Fruit fly (Drosophila melanogaster) whole organism, embryonic: Measurements from ENCODE around the gene CG4017.

Experiments
- B-H1 ChIP-seq: fragments of 200-800 bp; sonication (Bioruptor generic); IDR thresholded peaks from 3 replicates; pipeline ENCODE4 v1.3.6; 2022; ENCODE audit warnings: missing biosample characterization, missing genetic modification characterization
- Blimp-1 ChIP-seq: fragments of 200-800 bp; sonication (Bioruptor generic); optimal IDR thresholded peaks from 3 replicates; lab custom pipeline; 2018; ENCODE audit warnings: missing biosample characterization, missing genetic modification characterization, mild to moderate bottlenecking, moderate library complexity, missing genetic modification reagents
- CG10431 ChIP-seq: fragments of 200-800 bp; sonication (Bioruptor generic); optimal IDR thresholded peaks from 3 replicates; lab custom pipeline; 2018; ENCODE audit warnings: missing biosample characterization, mild to moderate bottlenecking, missing genetic modification characterization
- CG10654 ChIP-seq: fragments of 200-800 bp; sonication (Bioruptor generic); optimal IDR thresholded peaks from 2 replicates; lab custom pipeline; 2016; ENCODE audit warnings: missing biosample characterization, missing genetic modification characterization
- CG10959 ChIP-seq: fragments of 200-800 bp; sonication (Bioruptor generic); IDR thresholded peaks from 2 replicates; pipeline ENCODE4 v1.3.6; 2022; ENCODE audit warnings: missing biosample characterization, missing genetic modification characterization
- CG12236 ChIP-seq: fragments of 200-800 bp; sonication (Bioruptor generic); optimal IDR thresholded peaks from 2 replicates; lab custom pipeline; 2016; ENCODE audit warnings: missing biosample characterization, missing genetic modification characterization
- CG12391 ChIP-seq: fragments of 200-800 bp; sonication (Bioruptor generic); optimal IDR thresholded peaks from 3 replicates; lab custom pipeline; 2018; ENCODE audit warnings: missing biosample characterization, mild to moderate bottlenecking, missing genetic modification characterization, moderate library complexity
- CG1603 ChIP-seq: fragments of 200-800 bp; sonication (Bioruptor generic); optimal IDR thresholded peaks from 2 replicates; lab custom pipeline; 2019; ENCODE audit warnings: missing biosample characterization, mild to moderate bottlenecking, missing genetic modification characterization, moderate library complexity
- CG16863 ChIP-seq: fragments of 200-800 bp; sonication (Bioruptor generic); optimal IDR thresholded peaks from 3 replicates; lab custom pipeline; 2016; ENCODE audit warnings: missing biosample characterization, missing genetic modification characterization
- CG17568 ChIP-seq: fragments of 200-800 bp; sonication (Bioruptor generic); optimal IDR thresholded peaks from 2 replicates; lab custom pipeline; 2018; ENCODE audit warnings: missing biosample characterization, mild to moderate bottlenecking, missing genetic modification characterization, moderate library complexity
- CG17912 ChIP-seq: fragments of 200-800 bp; sonication (Bioruptor generic); optimal IDR thresholded peaks from 2 replicates; lab custom pipeline; 2018; ENCODE audit warnings: missing biosample characterization, mild to moderate bottlenecking, missing genetic modification characterization
- CG30403 ChIP-seq: fragments of 200-800 bp; sonication (Bioruptor generic); optimal IDR thresholded peaks from 3 replicates; lab custom pipeline; 2016; ENCODE audit warnings: missing biosample characterization, missing genetic modification characterization
- CG31441 ChIP-seq: fragments of 200-800 bp; sonication (Bioruptor generic); IDR thresholded peaks from 2 replicates; pipeline ENCODE4 v1.3.6; 2022; ENCODE audit warnings: missing biosample characterization, missing genetic modification characterization
- CG3726 ChIP-seq: fragments of 200-800 bp; sonication (Bioruptor generic); IDR thresholded peaks from 3 replicates; pipeline ENCODE4, ENCODE4 v1.3.6; 2022; ENCODE audit warnings: missing biosample characterization, missing genetic modification characterization
- CG4820 ChIP-seq: fragments of 200-800 bp; sonication (Bioruptor generic); optimal IDR thresholded peaks from 3 replicates; lab custom pipeline; 2016; ENCODE audit warnings: missing biosample characterization, missing genetic modification characterization
- CG6254 ChIP-seq: fragments of 200-800 bp; sonication (Bioruptor generic); optimal IDR thresholded peaks from 3 replicates; lab custom pipeline; 2017; ENCODE audit warnings: mild to moderate bottlenecking, missing biosample characterization, missing genetic modification reagents, missing genetic modification characterization
- CG7556 ChIP-seq: fragments of 200-800 bp; sonication (Bioruptor generic); optimal IDR thresholded peaks from 2 replicates; lab custom pipeline; 2017; ENCODE audit warnings: missing biosample characterization, mild to moderate bottlenecking, missing genetic modification characterization
- CG7928 ChIP-seq: fragments of 200-800 bp; sonication (Bioruptor generic); optimal IDR thresholded peaks from 2 replicates; lab custom pipeline; 2017; ENCODE audit warnings: missing biosample characterization, mild to moderate bottlenecking, missing genetic modification characterization
- CG8089 ChIP-seq: fragments of 200-800 bp; sonication (Bioruptor generic); optimal IDR thresholded peaks from 3 replicates; lab custom pipeline; 2016; ENCODE audit warnings: missing biosample characterization, missing genetic modification characterization
- CG8359 ChIP-seq: fragments of 200-800 bp; sonication (Bioruptor generic); optimal IDR thresholded peaks from 2 replicates; lab custom pipeline; 2017; ENCODE audit warnings: missing biosample characterization, mild to moderate bottlenecking, missing genetic modification characterization, borderline replicate concordance
- Dfd ChIP-seq, 2 experiments: fragments of >200 bp; optimal IDR thresholded peaks; 2 replicates each; lab custom pipeline; 2017; ENCODE audit warnings: missing biosample characterization in 2 of 2, missing genetic modification characterization in 2 of 2
- Dp ChIP-seq: fragments of 200-800 bp; sonication (Bioruptor generic); optimal IDR thresholded peaks from 2 replicates; lab custom pipeline; 2018; ENCODE audit warnings: missing biosample characterization, mild to moderate bottlenecking, missing genetic modification characterization, moderate library complexity
- Lpt ChIP-seq: fragments of >200 bp; optimal IDR thresholded peaks from 2 replicates; lab custom pipeline; 2018; ENCODE audit warnings: missing biosample characterization, missing genetic modification characterization
- MTF-1 ChIP-seq: fragments of 200-800 bp; sonication (Bioruptor generic); optimal IDR thresholded peaks from 2 replicates; lab custom pipeline; 2018; ENCODE audit warnings: missing biosample characterization, mild to moderate bottlenecking, missing genetic modification characterization, borderline replicate concordance
- Med ChIP-seq: fragments of 200-800 bp; sonication (Bioruptor generic); peaks from one replicate; lab custom pipeline; 2016; ENCODE audit warnings: missing biosample characterization, missing genetic modification characterization, mild to moderate bottlenecking, inconsistent platforms, moderate library complexity
- Mes4 ChIP-seq: fragments of 200-800 bp; sonication (Bioruptor generic); optimal IDR thresholded peaks from 2 replicates; lab custom pipeline; 2016; ENCODE audit warnings: missing biosample characterization, missing genetic modification characterization
- Myb ChIP-seq: fragments of 200-800 bp; sonication (Bioruptor generic); optimal IDR thresholded peaks from 2 replicates; lab custom pipeline; 2016; ENCODE audit warnings: missing biosample characterization, missing genetic modification characterization
- Oaz ChIP-seq: fragments of 200-800 bp; sonication (Bioruptor generic); IDR thresholded peaks from 2 replicates; pipeline ENCODE4 v1.3.6; 2022; ENCODE audit warnings: missing biosample characterization, missing genetic modification characterization
- Ravus ChIP-seq: fragments of 200-800 bp; sonication (Bioruptor generic); IDR thresholded peaks from 2 replicates; pipeline ENCODE4 v1.3.6; 2022; ENCODE audit warnings: missing biosample characterization, missing genetic modification characterization
- Tbp ChIP-seq: fragments of >200 bp; optimal IDR thresholded peaks from 2 replicates; lab custom pipeline; 2018; ENCODE audit warnings: missing biosample characterization, missing genetic modification characterization
- Xrp1 ChIP-seq: fragments of 200-800 bp; sonication (Bioruptor generic); IDR thresholded peaks from 2 replicates; pipeline ENCODE4 v1.3.6; 2022; ENCODE audit warnings: missing biosample characterization, missing genetic modification characterization
- corto ChIP-seq: fragments of 200-800 bp; sonication (Bioruptor generic); optimal IDR thresholded peaks from 2 replicates; lab custom pipeline; 2016; ENCODE audit warnings: missing biosample characterization, mild to moderate bottlenecking, missing genetic modification characterization, moderate library complexity
- disco-r ChIP-seq: fragments of 200-800 bp; sonication (Bioruptor generic); optimal IDR thresholded peaks from 2 replicates; lab custom pipeline; 2016; ENCODE audit warnings: missing biosample characterization, missing genetic modification characterization
- dmrt99B ChIP-seq: fragments of 200-800 bp; sonication (Bioruptor generic); optimal IDR thresholded peaks from 2 replicates; lab custom pipeline; 2018; ENCODE audit warnings: missing biosample characterization, mild to moderate bottlenecking, missing genetic modification characterization, moderate library complexity
- ftz-f1 ChIP-seq: fragments of 200-800 bp; sonication (Bioruptor generic); optimal IDR thresholded peaks from 2 replicates; lab custom pipeline; 2016; ENCODE audit warnings: missing biosample characterization, missing genetic modification characterization
- fu2 ChIP-seq: fragments of 200-800 bp; sonication (Bioruptor generic); optimal IDR thresholded peaks from 2 replicates; lab custom pipeline; 2016; ENCODE audit warnings: missing biosample characterization, missing genetic modification characterization
- gfzf ChIP-seq: fragments of 200-800 bp; sonication (Bioruptor generic); optimal IDR thresholded peaks from 2 replicates; lab custom pipeline; 2016; ENCODE audit warnings: missing biosample characterization, mild to moderate bottlenecking, missing genetic modification characterization, moderate library complexity
- hkb ChIP-seq, 2 experiments: fragments of 200-800 bp in 1 of 2; fragments of >200 bp in 1 of 2; sonication (Bioruptor generic) in 1 of 2; IDR thresholded peaks in 1 of 2; optimal IDR thresholded peaks in 1 of 2; 2 replicates each; pipeline versions ENCODE4 v1.3.6 to Lab custom; 2017 to 2022; ENCODE audit warnings: missing biosample characterization in 1 of 2, missing genetic modification characterization in 1 of 2
- nau ChIP-seq: fragments of 200-800 bp; sonication (Bioruptor generic); optimal IDR thresholded peaks from 3 replicates; lab custom pipeline; 2017; ENCODE audit warnings: missing biosample characterization, mild to moderate bottlenecking, missing genetic modification characterization, missing genetic modification reagents
- pzg ChIP-seq: fragments of 200-800 bp; sonication (Bioruptor generic); optimal IDR thresholded peaks from 3 replicates; lab custom pipeline; 2018; ENCODE audit warnings: missing biosample characterization, mild to moderate bottlenecking, missing genetic modification characterization, moderate library complexity
- sd ChIP-seq: fragments of 200-800 bp; sonication (Bioruptor generic); optimal IDR thresholded peaks from 3 replicates; lab custom pipeline; 2018; ENCODE audit warnings: missing biosample characterization, mild to moderate bottlenecking, missing genetic modification characterization, moderate library complexity
- slbo ChIP-seq: fragments of 200-800 bp; sonication (Bioruptor generic); IDR thresholded peaks from 2 replicates; pipeline ENCODE4 v1.3.6; 2022; ENCODE audit warnings: missing biosample characterization, missing genetic modification characterization
- tgo ChIP-seq: fragments of 200-800 bp; sonication (Bioruptor generic); IDR thresholded peaks from 3 replicates; pipeline ENCODE4 v1.3.6; 2022; ENCODE audit warnings: missing biosample characterization, missing genetic modification characterization
- toy ChIP-seq: fragments of 200-800 bp; sonication (Bioruptor generic); IDR thresholded peaks from 2 replicates; pipeline ENCODE4 v1.3.6; 2022; ENCODE audit warnings: missing biosample characterization, missing genetic modification characterization
- unpg ChIP-seq: fragments of 200-800 bp; sonication (Bioruptor generic); optimal IDR thresholded peaks from 3 replicates; lab custom pipeline; 2018; ENCODE audit warnings: missing biosample characterization, mild to moderate bottlenecking, missing genetic modification characterization, moderate library complexity
- vnd ChIP-seq: fragments of 200-800 bp; sonication (Bioruptor generic); IDR thresholded peaks from 3 replicates; pipeline ENCODE4 v1.3.6; 2022; ENCODE audit warnings: missing biosample characterization, missing genetic modification characterization; ENCODE audit not compliant: partially characterized antibody
- zen ChIP-seq: fragments of 200-800 bp; sonication (Bioruptor generic); optimal IDR thresholded peaks from 3 replicates; lab custom pipeline; 2018; ENCODE audit warnings: missing biosample characterization, mild to moderate bottlenecking, missing genetic modification characterization, moderate library complexity
- zfh1 ChIP-seq: fragments of 200-800 bp; sonication (Bioruptor generic); IDR thresholded peaks from 3 replicates; pipeline ENCODE4 v1.3.6; 2022; ENCODE audit warnings: missing biosample characterization, missing genetic modification characterization

Gene CG4017

DNA sequence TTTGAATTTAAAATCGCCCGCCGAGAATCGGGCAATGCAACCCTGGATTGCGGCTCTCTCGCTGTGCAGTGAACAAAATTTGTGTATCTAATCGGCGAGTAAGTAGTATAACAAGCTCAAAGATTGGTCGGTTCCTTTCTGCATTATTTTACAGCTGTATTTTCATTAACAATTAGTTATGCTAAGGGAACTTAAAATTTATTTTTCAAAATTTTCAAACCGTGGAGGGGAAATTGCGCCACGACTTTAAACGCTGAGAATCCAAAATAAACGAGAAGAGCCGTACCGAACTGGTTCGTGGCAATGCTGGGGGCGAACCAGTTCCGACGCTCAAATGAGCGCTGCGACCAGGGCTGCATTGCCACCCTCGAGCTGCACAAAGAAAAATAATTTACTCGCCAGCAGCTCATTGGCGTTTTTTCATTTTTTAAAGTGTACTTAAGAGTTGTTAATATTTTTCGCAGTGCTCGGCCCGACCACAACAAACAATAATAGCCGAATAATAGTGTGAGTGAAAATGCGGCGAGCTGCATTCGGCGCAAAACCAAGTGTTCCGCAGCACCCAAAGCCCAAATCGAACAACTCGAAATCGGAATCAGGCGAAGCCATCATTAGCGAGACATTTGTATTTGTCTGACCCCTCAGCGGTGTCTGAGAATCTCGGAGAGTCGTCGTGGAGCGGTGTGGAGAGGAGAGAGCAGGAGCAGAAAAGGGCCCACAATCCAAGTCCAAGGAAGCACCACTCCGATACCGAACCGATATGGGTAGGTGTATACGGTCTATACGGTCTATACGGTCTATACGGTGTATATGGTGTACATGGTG is 8.7 kb upstream of the CG4017 start, which contains the start of gene zf30C (continued):
- peak; percentile 14; the same call in 1 of the 2 replicates for TF ChIP-seq Ravus
- peak; percentile 87 for TF ChIP-seq CG4820 (GFP tag; lab: Kevin White, UChicago)
- peak; percentile 59 for TF ChIP-seq CG6254 (GFP tag; lab: Kevin White, UChicago)
- peak; percentile 68 for TF ChIP-seq Blimp-1 (GFP tag; lab: Kevin White, UChicago)
- peak; percentile 78 for TF ChIP-seq CG8089 (GFP tag; lab: Kevin White, UChicago)
- TF ChIP-seq toy (GFP tag; lab: Robert Waterston, UW) = 0 out of 2 replicates have a peak, but pooled peaks have one; percentile 39
- TF ChIP-seq ftz-f1 (GFP tag; lab: Kevin White, UChicago) = peak; percentile 69
- no peak for TF ChIP-seq nau (GFP tag; lab: Kevin White, UChicago)
- TF ChIP-seq tgo (GFP tag; lab: Robert Waterston, UW) = peak; percentile 78
- peak; percentile 57 for TF ChIP-seq vnd (GFP tag; lab: Robert Waterston, UW)
- no peak for TF ChIP-seq Lpt (GFP tag; lab: Kevin White, UChicago)
- TF ChIP-seq gfzf = peak; percentile 22
- peak; percentile 79 for TF ChIP-seq B-H1 (GFP tag; lab: Robert Waterston, UW)
- TF ChIP-seq CG3726 = peak; percentile 86; the same call in 2 of the 3 replicates
- peak; percentile 76 for TF ChIP-seq Xrp1 (GFP tag; lab: Robert Waterston, UW)
- peak; percentile 97 for TF ChIP-seq slbo (GFP tag; lab: Robert Waterston, UW)
- TF ChIP-seq fu2 (GFP tag; lab: Kevin White, UChicago) = peak; percentile 89
- TF ChIP-seq Myb (GFP tag; lab: Kevin White, UChicago) = peak; percentile 83
- TF ChIP-seq unpg = peak; percentile 81
- TF ChIP-seq CG1603 (tag; lab: Kevin White, UChicago) = peak; percentile 75
- TF ChIP-seq pzg (GFP tag; lab: Kevin White, UChicago) = peak; percentile 71
- peak; percentile 72 for TF ChIP-seq CG10654 (GFP tag; lab: Kevin White, UChicago)
- no peak for TF ChIP-seq Dfd (GFP tag; optimal IDR thresholded peaks at IDR 0.05; lab: Kevin White, UChicago)
- peak; percentile 62 for TF ChIP-seq disco-r (GFP tag; lab: Kevin White, UChicago)
- TF ChIP-seq dmrt99B = peak; percentile 71
- TF ChIP-seq CG7928 (GFP tag; lab: Kevin White, UChicago) = peak; percentile 95
- TF ChIP-seq CG12391 (tag; lab: Kevin White, UChicago) = peak; percentile 79
- TF ChIP-seq hkb (optimal IDR thresholded peaks at IDR 0.05; lab: Kevin White, UChicago) = peak; percentile 74
- peak; percentile 65 for TF ChIP-seq hkb (GFP tag; IDR thresholded peaks at IDR 0.05; lab: Robert Waterston, UW)
- TF ChIP-seq CG16863 = peak; percentile 84
- peak; percentile 97 for TF ChIP-seq Dp (GFP tag; lab: Kevin White, UChicago)
- peak; percentile 82 for TF ChIP-seq Mes4 (GFP tag; lab: Kevin White, UChicago)
- TF ChIP-seq CG17912 (GFP tag; lab: Kevin White, UChicago) = no peak
- TF ChIP-seq CG8359 (GFP tag; lab: Kevin White, UChicago) = peak; percentile 38
- TF ChIP-seq CG10431 (GFP tag; lab: Kevin White, UChicago) = no peak
- peak; percentile 54; the same call in 1 of the 2 replicates for TF ChIP-seq CG10959 (GFP tag; lab: Robert Waterston, UW)
- TF ChIP-seq MTF-1 (GFP tag; lab: Kevin White, UChicago) = peak; percentile 72
- TF ChIP-seq CG7556 (GFP tag; lab: Kevin White, UChicago) = peak; percentile 71
- TF ChIP-seq CG17568 (GFP tag; lab: Kevin White, UChicago) = no peak
- TF ChIP-seq CG30403 = peak; percentile 93
- TF ChIP-seq sd = no peak
- peak; percentile 60 for TF ChIP-seq CG12236 (GFP tag; lab: Kevin White, UChicago)
- peak; percentile 63 for TF ChIP-seq Oaz (GFP tag; lab: Robert Waterston, UW)
- TF ChIP-seq Tbp (GFP tag; lab: Kevin White, UChicago) = no peak
- peak; percentile 86 for TF ChIP-seq zfh1 (GFP tag; lab: Robert Waterston, UW)
- peak; percentile 44 for TF ChIP-seq CG31441
- peak; percentile 30 for TF ChIP-seq corto (GFP tag; lab: Kevin White, UChicago)
- peak; percentile 78 for TF ChIP-seq zen (tag; lab: Kevin White, UChicago)
- peak; percentile 99 for TF ChIP-seq Med
